Fruit fly (Drosophila melanogaster): ENCODE results near the gene Mst87F.

Gene Mst87F

DNA sequence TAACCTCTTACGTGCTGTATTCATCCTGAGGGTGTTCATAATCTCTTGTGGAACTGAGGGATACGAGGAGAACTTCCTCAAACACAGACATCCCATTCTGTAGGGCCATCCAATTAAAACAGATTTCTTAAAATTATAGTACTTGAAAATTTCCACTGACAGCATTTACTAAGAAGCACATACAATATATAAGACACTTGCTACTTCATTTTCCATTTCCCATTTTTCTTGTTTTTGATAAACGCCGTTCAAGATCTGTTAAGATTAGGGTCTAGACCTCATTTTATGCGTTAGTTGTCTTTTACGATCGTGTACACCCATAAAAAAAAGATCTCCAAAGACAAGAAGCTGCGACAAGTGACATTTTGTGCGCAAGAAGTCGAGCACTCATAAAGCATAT is 27.5 kb upstream of the Mst87F start, which contains the start of gene CG14362:
TSS of gene CG14362 (minus strand) at position 101 of the 400 bp plus-strand sequence.
- no peak for TF ChIP-seq Xrp1 (GFP tag; IDR thresholded peaks at IDR 0.05)
- no peak for TF ChIP-seq Atf6 (GFP tag; IDR thresholded peaks at IDR 0.05)
- TF ChIP-seq CG11504 (tag; optimal IDR thresholded peaks at IDR 0.05), result no peak
- no peak for TF ChIP-seq oc (tag; optimal IDR thresholded peaks at IDR 0.05)
- TF ChIP-seq CG1529 (GFP tag; optimal IDR thresholded peaks at IDR 0.05), result no peak
- no peak for TF ChIP-seq zen2 (GFP tag; IDR thresholded peaks at IDR 0.05; ENCODE audit: partially characterized antibody)
- no peak for TF ChIP-seq CG30020 (tag; optimal IDR thresholded peaks at IDR 0.05)

DNA sequence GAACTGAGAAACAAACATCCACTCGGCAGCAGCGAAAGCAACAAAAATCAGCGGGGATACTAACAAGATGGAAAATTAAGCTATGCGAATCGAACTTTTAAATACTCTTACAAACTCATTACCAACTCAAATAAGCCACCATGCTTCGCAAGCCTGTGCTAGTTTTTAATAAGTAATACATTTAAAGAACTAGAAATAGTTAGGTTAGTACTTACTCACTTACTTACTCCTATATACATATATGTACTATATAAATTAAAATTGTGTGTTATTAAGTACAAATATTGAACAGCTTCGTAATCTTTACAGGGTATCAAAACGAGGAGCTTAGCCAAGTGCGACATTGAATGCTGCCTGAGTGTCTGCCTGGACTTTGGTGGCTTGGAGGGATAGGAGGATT is 23.2 kb upstream of the Mst87F start:
- TF ChIP-seq pho (GFP tag; optimal IDR thresholded peaks at IDR 0.05), result no peak
- TF ChIP-seq Dref (GFP tag; IDR thresholded peaks at IDR 0.05), result no peak
- TF ChIP-seq Fer3 (tag; optimal IDR thresholded peaks at IDR 0.05), result no peak
- TF ChIP-seq schlank (tag; optimal IDR thresholded peaks at IDR 0.05), result no peak
- no peak for TF ChIP-seq CG4282 (GFP tag; optimal IDR thresholded peaks at IDR 0.05)
- TF ChIP-seq CG6813 (GFP tag; optimal IDR thresholded peaks at IDR 0.05), result no peak
- TF ChIP-seq ap (GFP tag; IDR thresholded peaks at IDR 0.05), result no peak
- TF ChIP-seq psq (GFP tag; optimal IDR thresholded peaks at IDR 0.05), result no peak
- no peak for TF ChIP-seq HLHmδ (GFP tag; optimal IDR thresholded peaks at IDR 0.05)
- no peak for TF ChIP-seq CG9876 (GFP tag; optimal IDR thresholded peaks at IDR 0.05)
- no peak for TF ChIP-seq CG8924 (tag; optimal IDR thresholded peaks at IDR 0.05)
- no peak for TF ChIP-seq Meics (GFP tag; optimal IDR thresholded peaks at IDR 0.05)
- TF ChIP-seq dmrt99B (tag; optimal IDR thresholded peaks at IDR 0.05), result no peak
- no peak for TF ChIP-seq ato (GFP tag; IDR thresholded peaks at IDR 0.05; ENCODE audit: partially characterized antibody)
- TF ChIP-seq lola (GFP tag; optimal IDR thresholded peaks at IDR 0.05), result no peak
- no peak for TF ChIP-seq Rx (GFP tag; IDR thresholded peaks at IDR 0.05)

DNA sequence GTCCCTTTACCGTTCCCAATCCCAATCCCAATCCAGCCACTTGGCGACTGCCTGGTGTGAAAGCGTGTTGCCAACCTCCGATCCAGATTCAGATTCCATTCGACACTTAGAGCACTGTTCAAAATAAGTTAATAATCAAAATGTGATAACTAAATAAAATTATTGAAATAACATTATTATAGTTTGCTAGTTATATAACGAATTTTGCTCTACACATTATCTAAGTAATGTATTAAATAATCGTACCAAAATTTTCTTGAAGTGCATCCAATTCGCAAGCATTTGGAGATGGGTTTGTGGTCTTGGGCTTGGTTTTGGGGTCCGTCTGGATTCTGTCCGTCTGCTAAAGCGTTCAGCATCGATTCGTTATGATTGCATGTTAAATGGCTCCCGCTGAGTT is 21.5 kb upstream of the Mst87F start:
- TF ChIP-seq CG14014 (GFP tag; IDR thresholded peaks at IDR 0.05) (no peak), mld (GFP tag; IDR thresholded peaks at IDR 0.05; ENCODE audit: partially characterized antibody) (no peak), oc (tag; optimal IDR thresholded peaks at IDR 0.05) (no peak), Ets65A (GFP tag) (peak; percentile 21), CG6272 (GFP tag; IDR thresholded peaks at IDR 0.05) (no peak), eve (GFP tag; optimal IDR thresholded peaks at IDR 0.05) (no peak), corto (GFP tag; optimal IDR thresholded peaks at IDR 0.05) (peak; percentile 33), lbe (GFP tag; optimal IDR thresholded peaks at IDR 0.05) (peak; percentile 77), nom (GFP tag; optimal IDR thresholded peaks at IDR 0.05) (peak; percentile 31), Dip2 (GFP tag; IDR thresholded peaks at IDR 0.05) (no peak), row (GFP tag; IDR thresholded peaks at IDR 0.05) (no peak), Optix (GFP tag; IDR thresholded peaks at IDR 0.05) (no peak), tll (GFP tag; optimal IDR thresholded peaks at IDR 0.05) (no peak)

DNA sequence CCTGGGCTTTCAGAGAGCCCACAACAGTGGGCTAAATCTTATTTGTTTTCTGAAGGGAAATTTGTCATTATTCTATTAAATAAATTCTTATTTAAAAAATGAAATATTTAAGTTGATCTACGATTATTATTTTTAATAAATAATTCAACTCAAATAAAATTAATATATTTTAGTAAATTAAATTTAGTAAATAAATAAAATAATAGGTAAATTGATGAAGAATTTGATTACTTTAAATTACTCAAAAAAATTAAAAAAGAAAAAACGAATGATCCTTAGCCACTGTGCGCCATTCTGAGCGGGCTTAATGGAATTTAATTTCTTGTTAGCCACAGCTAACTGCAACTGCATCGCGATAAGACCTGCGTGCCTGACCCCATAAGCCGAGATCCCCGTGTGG is 20.5 kb upstream of the Mst87F start:
- no peak for TF ChIP-seq CG17359 (tag; optimal IDR thresholded peaks at IDR 0.05)
- peak in 1 of 2 experiments; percentile 9 for TF ChIP-seq bsh (GFP tag; optimal IDR thresholded peaks at IDR 0.05)
